Worm (Caenorhabditis elegans) whole organism, L1 larva: ENCODE data around the gene sdz-15.

ENCODE experiments used
- C04F5.9 ChIP-seq: sonication (generic microtip); optimal IDR thresholded peaks from 2 replicates; lab custom pipeline; 2016; ENCODE audit warnings: missing genetic modification characterization, missing compliant biosample characterization
- C16A3.4 ChIP-seq: fragments of 150-350 bp; optimal IDR thresholded peaks from 2 replicates; lab custom pipeline; 2014; ENCODE audit warnings: missing biosample characterization, missing genetic modification characterization
- blmp-1 ChIP-seq: fragments of 150-350 bp; optimal IDR thresholded peaks from 2 replicates; lab custom pipeline; 2014; ENCODE audit warnings: missing biosample characterization, missing genetic modification characterization
- ceh-8 ChIP-seq: fragments of 200-800 bp; sonication (Bioruptor generic); optimal IDR thresholded peaks from 2 replicates; lab custom pipeline; 2018; ENCODE audit warnings: mild to moderate bottlenecking, missing genetic modification characterization, moderate library complexity, missing compliant biosample characterization
- dpl-1 ChIP-seq, 3 experiments: fragments of 150-350 bp in 2 of 3; sonication (generic microtip) in 1 of 3; optimal IDR thresholded peaks; 2 replicates each; lab custom pipeline; 2014 to 2017; ENCODE audit warnings: missing biosample characterization in 3 of 3, missing genetic modification characterization in 3 of 3, missing genetic modification reagents in 3 of 3
- efl-1 ChIP-seq, 4 experiments: fragments of 150-350 bp; optimal IDR thresholded peaks in 3 of 4; peaks in 1 of 4; 1 replicate in 1 of 4; 2 replicates in 3 of 4; lab custom pipeline; 2014; ENCODE audit warnings: missing biosample characterization in 2 of 4, missing genetic modification characterization in 2 of 4, missing genetic modification reagents in 2 of 4
- elt-2 ChIP-seq: sonication (generic microtip); optimal IDR thresholded peaks from 2 replicates; lab custom pipeline; 2016; ENCODE audit warnings: missing genetic modification characterization, mild to moderate bottlenecking, inconsistent platforms, missing compliant biosample characterization, missing genetic modification reagents
- ets-5 ChIP-seq: fragments of 200-800 bp; sonication (Bioruptor generic); IDR thresholded peaks from 2 replicates; pipeline ENCODE4 v1.3.6; 2022; ENCODE audit warnings: missing genetic modification characterization, missing compliant biosample characterization
- hlh-17 ChIP-seq: fragments of 200-800 bp; sonication (Bioruptor generic); optimal IDR thresholded peaks from 2 replicates; lab custom pipeline; 2018; ENCODE audit warnings: missing genetic modification characterization, mild to moderate bottlenecking, missing compliant biosample characterization, moderate library complexity, borderline replicate concordance
- hpl-2 ChIP-seq: fragments of 150-350 bp; optimal IDR thresholded peaks from 2 replicates; lab custom pipeline; 2014; ENCODE audit warnings: missing biosample characterization, missing genetic modification reagents, missing genetic modification characterization
- jun-1 ChIP-seq: fragments of 150-350 bp; optimal IDR thresholded peaks from 2 replicates; lab custom pipeline; 2014; ENCODE audit warnings: missing biosample characterization, missing genetic modification reagents, missing genetic modification characterization
- lin-13 ChIP-seq: fragments of 150-350 bp; optimal IDR thresholded peaks from 2 replicates; lab custom pipeline; 2014; ENCODE audit warnings: missing biosample characterization, missing genetic modification reagents, missing genetic modification characterization
- lin-14 ChIP-seq: fragments of 200-800 bp; sonication (Bioruptor generic); optimal IDR thresholded peaks from 2 replicates; lab custom pipeline; 2018; ENCODE audit warnings: mild to moderate bottlenecking, missing genetic modification characterization, moderate library complexity, missing compliant biosample characterization
- lin-15B ChIP-seq: fragments of 150-350 bp; sonication (generic microtip); optimal IDR thresholded peaks from 3 replicates; lab custom pipeline; 2014; ENCODE audit warnings: missing biosample characterization, missing genetic modification characterization
- lin-35 ChIP-seq, 2 experiments: fragments of 150-350 bp; optimal IDR thresholded peaks; 2 replicates each; lab custom pipeline; 2014; ENCODE audit warnings: missing biosample characterization in 2 of 2, missing genetic modification characterization in 2 of 2, missing genetic modification reagents in 2 of 2
- lir-3 ChIP-seq: sonication (generic microtip); optimal IDR thresholded peaks from 2 replicates; lab custom pipeline; 2016; ENCODE audit warnings: mild to moderate bottlenecking, missing genetic modification characterization, moderate library complexity, missing compliant biosample characterization; ENCODE audit not compliant: poor library complexity
- lsy-2 ChIP-seq, 2 experiments: fragments of 150-350 bp; optimal IDR thresholded peaks; 2 replicates each; lab custom pipeline; 2014; ENCODE audit warnings: missing biosample characterization in 2 of 2, missing genetic modification characterization in 2 of 2
- mep-1 ChIP-seq: fragments of 150-350 bp; optimal IDR thresholded peaks from 2 replicates; lab custom pipeline; 2014; ENCODE audit warnings: missing biosample characterization, missing genetic modification characterization
- nhr-12 ChIP-seq: sonication (generic microtip); optimal IDR thresholded peaks from 2 replicates; lab custom pipeline; 2017; ENCODE audit warnings: missing biosample characterization, missing genetic modification characterization
- nhr-19 ChIP-seq: fragments of 200-800 bp; sonication (Bioruptor generic); conservative IDR thresholded peaks from 2 replicates; pipeline ENCODE4 v1.3.6; 2022; ENCODE audit warnings: missing genetic modification characterization, missing compliant biosample characterization
- nhr-237 ChIP-seq: fragments of 150-350 bp; optimal IDR thresholded peaks from 2 replicates; lab custom pipeline; 2014; ENCODE audit warnings: missing biosample characterization, missing genetic modification characterization
- nhr-47 ChIP-seq: sonication (generic microtip); optimal IDR thresholded peaks from 2 replicates; lab custom pipeline; 2016; ENCODE audit warnings: mild to moderate bottlenecking, missing genetic modification characterization, moderate library complexity, missing compliant biosample characterization
- nhr-71 ChIP-seq: sonication (generic microtip); optimal IDR thresholded peaks from 2 replicates; lab custom pipeline; 2016; ENCODE audit warnings: mild to moderate bottlenecking, missing genetic modification characterization, moderate library complexity, missing compliant biosample characterization
- nhr-76 ChIP-seq: sonication (generic microtip); optimal IDR thresholded peaks from 2 replicates; lab custom pipeline; 2017; ENCODE audit warnings: missing biosample characterization, missing genetic modification characterization
- nhr-77 ChIP-seq: fragments of 150-350 bp; optimal IDR thresholded peaks from 2 replicates; lab custom pipeline; 2014; ENCODE audit warnings: missing biosample characterization, missing genetic modification characterization
- nhr-84 ChIP-seq: sonication (generic microtip); optimal IDR thresholded peaks from 2 replicates; lab custom pipeline; 2017; ENCODE audit warnings: missing biosample characterization, missing genetic modification characterization
- pqm-1 ChIP-seq: sonication (generic microtip); optimal IDR thresholded peaks from 3 replicates; lab custom pipeline; 2017; ENCODE audit warnings: missing biosample characterization, missing genetic modification characterization
- sox-4 ChIP-seq: sonication (generic microtip); optimal IDR thresholded peaks from 2 replicates; lab custom pipeline; 2016; ENCODE audit warnings: missing genetic modification characterization, missing compliant biosample characterization
- sptf-1 ChIP-seq: fragments of 150-350 bp; optimal IDR thresholded peaks from 2 replicates; lab custom pipeline; 2014; ENCODE audit warnings: missing biosample characterization, missing genetic modification characterization
- unc-30 ChIP-seq: sonication (generic microtip); optimal IDR thresholded peaks from 2 replicates; lab custom pipeline; 2017; ENCODE audit warnings: missing biosample characterization, missing genetic modification characterization
- unc-86 ChIP-seq: sonication (generic microtip); optimal IDR thresholded peaks from 2 replicates; lab custom pipeline; 2016; ENCODE audit warnings: missing genetic modification characterization, missing compliant biosample characterization
- vab-15 ChIP-seq: sonication (generic microtip); optimal IDR thresholded peaks from 2 replicates; lab custom pipeline; 2017; ENCODE audit warnings: missing genotype, mild to moderate bottlenecking, missing genetic modification characterization, missing compliant biosample characterization
- xbp-1 ChIP-seq: sonication (generic microtip); optimal IDR thresholded peaks from 2 replicates; lab custom pipeline; 2016; ENCODE audit warnings: missing genetic modification characterization, missing compliant biosample characterization
- zag-1 ChIP-seq: fragments of 150-350 bp; optimal IDR thresholded peaks from 2 replicates; lab custom pipeline; 2014; ENCODE audit warnings: missing biosample characterization, missing genetic modification characterization
- zip-4 ChIP-seq: fragments of 200-800 bp; sonication (Bioruptor generic); optimal IDR thresholded peaks from 2 replicates; lab custom pipeline; 2018; ENCODE audit warnings: mild to moderate bottlenecking, missing genetic modification characterization, moderate library complexity, missing compliant biosample characterization

Gene sdz-15

ce11 chrIII:6498176-6498575 is at the start of gene sdz-15:
Gene sdz-15 (plus strand): TSS chrIII:6498476.
- TF ChIP-seq nhr-237 (tag; lab: Kevin White, UChicago) (no peak), sox-4 (no peak), sptf-1 (tag; lab: Kevin White, UChicago) (no peak), mep-1 (no peak), unc-30 (tag; lab: Kevin White, UChicago) (no peak), C04F5.9 (tag; lab: Kevin White, UChicago) (no peak)

- TF ChIP-seq efl-1 (optimal IDR thresholded peaks at IDR 0.05; lab: Kevin White, UChicago) (no peak), efl-1 (GFP tag; optimal IDR thresholded peaks at IDR 0.05 in 1 of 2; lab: Kevin White, UChicago) (peak in 1 of 2 experiments; percentile 12), lir-3 (no peak)
Observed at ce11 chrIII:6449854-6450253, 48.4 kb upstream of the sdz-15 start.

- TF ChIP-seq nhr-19 (GFP tag; lab: Robert Waterston, UW) (no peak), lin-13 (GFP tag; lab: Kevin White, UChicago) (no peak), elt-2 (no peak), sox-4 (no peak)
- TF ChIP-seq, all 84 proteins: peak for 0
Observed at ce11 chrIII:6450596-6450995, 47.7 kb upstream of the sdz-15 start, which contains the start of gene T26A5.6. Gene T26A5.6 (minus strand): TSS chrIII:6450696.

ce11 chrIII:6452278-6452677 is 46.0 kb upstream of the sdz-15 start, which contains the start of gene set-1:
Gene set-1 (minus strand): TSS chrIII:6452378.
- TF ChIP-seq nhr-47: no peak
- TF ChIP-seq xbp-1 (tag; lab: Kevin White, UChicago): no peak
- no peak for TF ChIP-seq zip-4 (GFP tag; lab: Kevin White, UChicago)
- no peak for TF ChIP-seq unc-86 (tag; lab: Kevin White, UChicago)
- no peak for TF ChIP-seq sox-4
- no peak for TF ChIP-seq hlh-17 (GFP tag; lab: Kevin White, UChicago)
- no peak for TF ChIP-seq zag-1 (tag; lab: Kevin White, UChicago)
- no peak for TF ChIP-seq lin-13 (GFP tag; lab: Kevin White, UChicago)
- TF ChIP-seq dpl-1 (GFP tag; optimal IDR thresholded peaks at IDR 0.05; lab: Kevin White, UChicago): no peak
- no peak for TF ChIP-seq elt-2
- no peak for TF ChIP-seq ceh-8
- no peak for TF ChIP-seq jun-1 (tag; lab: Kevin White, UChicago)
- no peak for TF ChIP-seq nhr-76 (tag; lab: Kevin White, UChicago)
- no peak for TF ChIP-seq nhr-237 (tag; lab: Kevin White, UChicago)
- TF ChIP-seq ets-5 (GFP tag; lab: Robert Waterston, UW): no peak
- no peak for TF ChIP-seq nhr-12 (tag; lab: Kevin White, UChicago)
- TF ChIP-seq lin-15B (tag; lab: Kevin White, UChicago): no peak
- TF ChIP-seq mep-1: no peak
- TF ChIP-seq pqm-1 (tag; lab: Kevin White, UChicago): no peak

DNA sequence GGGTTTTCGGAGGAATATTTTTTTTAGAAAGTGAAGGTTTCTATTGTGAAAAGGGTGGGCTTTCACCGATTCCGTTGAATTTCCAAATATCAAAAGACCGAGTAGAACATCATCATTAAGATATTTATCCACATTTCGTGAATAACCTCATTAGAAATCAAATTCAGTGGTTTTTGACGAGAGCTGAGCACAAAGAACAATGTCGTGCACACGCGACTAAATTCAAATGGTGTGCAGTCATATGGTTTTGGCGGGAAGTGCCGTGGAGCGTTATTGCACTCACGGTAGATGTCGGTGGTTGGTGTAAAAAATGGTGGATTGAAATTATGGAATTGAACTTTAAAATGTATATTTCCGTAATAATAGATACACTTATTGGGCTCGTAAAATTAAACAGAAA is 45.6 kb upstream of the sdz-15 start:
- TF ChIP-seq efl-1 (optimal IDR thresholded peaks at IDR 0.05; lab: Kevin White, UChicago): peak; percentile 38 to 75
- peak; percentile 53 to 94 for TF ChIP-seq efl-1 (GFP tag; optimal IDR thresholded peaks at IDR 0.05 in 1 of 2; lab: Kevin White, UChicago)
- TF ChIP-seq lin-35 (GFP tag; optimal IDR thresholded peaks at IDR 0.05; lab: Kevin White, UChicago): peak; percentile 29 to 54
- TF ChIP-seq hpl-2 (GFP tag; lab: Kevin White, UChicago): no peak
- TF ChIP-seq lsy-2 (tag; optimal IDR thresholded peaks at IDR 0.05; lab: Kevin White, UChicago): peak in 1 of 2 experiments; percentile 31
- TF ChIP-seq nhr-71 (tag; lab: Kevin White, UChicago): peak; percentile 19
- no peak for TF ChIP-seq vab-15
- TF ChIP-seq dpl-1 (GFP tag; optimal IDR thresholded peaks at IDR 0.05; lab: Kevin White, UChicago): peak; percentile 20 to 76 (median 64)
- no peak for TF ChIP-seq nhr-77
- TF ChIP-seq C16A3.4 (tag; lab: Kevin White, UChicago): no peak
- TF ChIP-seq nhr-84: no peak
- peak; percentile 16 for TF ChIP-seq lin-14 (GFP tag; lab: Kevin White, UChicago)
- peak; percentile 60 for TF ChIP-seq blmp-1
